Worm (Caenorhabditis elegans): ENCODE results near the gene F49C5.10.

DNA sequence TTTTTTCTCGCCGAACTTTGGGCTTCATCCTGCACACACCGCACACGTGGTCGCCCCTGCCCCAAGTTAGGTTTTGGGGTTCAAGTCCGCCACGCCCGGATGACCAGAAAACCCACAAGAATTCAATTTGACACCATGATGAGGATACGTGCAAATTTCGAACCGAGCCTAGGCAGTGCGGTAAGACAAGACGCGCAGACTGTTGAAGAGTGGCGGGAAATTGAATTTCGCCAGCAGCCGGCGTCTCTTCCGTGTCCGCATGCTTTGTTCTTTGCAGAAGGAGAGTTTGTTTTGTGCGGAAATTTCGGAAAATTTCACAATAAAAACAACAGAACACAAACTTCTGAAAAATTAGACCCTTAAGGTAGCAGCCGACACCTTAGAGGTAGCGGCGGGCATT is 46.6 kb upstream of the F49C5.10 start:
- TF ChIP-seq lin-11 (tag; optimal IDR thresholded peaks at IDR 0.05), result no peak
- no peak for TF ChIP-seq elt-3 (tag; optimal IDR thresholded peaks at IDR 0.05)
- no peak for TF ChIP-seq skn-1 (tag; optimal IDR thresholded peaks at IDR 0.05)
- no peak for TF ChIP-seq ama-1 (optimal IDR thresholded peaks at IDR 0.05)
- TF ChIP-seq nhr-25 (tag; optimal IDR thresholded peaks at IDR 0.05), result no peak
- no peak for TF ChIP-seq sma-9 (GFP tag; optimal IDR thresholded peaks at IDR 0.05)
- TF ChIP-seq sma-9 (tag; optimal IDR thresholded peaks at IDR 0.05), result no peak
- no peak for TF ChIP-seq snpc-4 (tag; optimal IDR thresholded peaks at IDR 0.05)
- TF ChIP-seq ztf-11 (tag; optimal IDR thresholded peaks at IDR 0.05), result no peak
